Fruit fly (Drosophila melanogaster): ENCODE results near the gene CG32170.

- TF ChIP-seq Hr96 (GFP tag; optimal IDR thresholded peaks at IDR 0.05) (no peak), ovo (GFP tag; optimal IDR thresholded peaks at IDR 0.05) (no peak), bab1 (GFP tag; optimal IDR thresholded peaks at IDR 0.05) (no peak), Mnt (GFP tag; optimal IDR thresholded peaks at IDR 0.05) (no peak), Clk (GFP tag; optimal IDR thresholded peaks at IDR 0.05) (no peak), tj (GFP tag; optimal IDR thresholded peaks at IDR 0.05) (no peak), CG14711 (tag; optimal IDR thresholded peaks at IDR 0.05) (no peak), cnc (optimal IDR thresholded peaks at IDR 0.05) (no peak), kay (GFP tag; ENCODE audit: borderline replicate concordance) (no peak), CG7101 (tag; optimal IDR thresholded peaks at IDR 0.05) (no peak), CG11617 (GFP tag; optimal IDR thresholded peaks at IDR 0.05) (no peak), CG5204 (GFP tag; optimal IDR thresholded peaks at IDR 0.05) (no peak)
Observed at dm6 chr3L:16884037-16884436, 6.9 kb downstream of the CG32170 start.

Data from whole organism, adult.